Worm (Caenorhabditis elegans) whole organism, L4 larva: Measurements from ENCODE around the gene nhr-252.

Experiments
- T26A8.4 ChIP-seq: fragments of 200-800 bp; sonication (Bioruptor generic); IDR thresholded peaks from 2 replicates; pipeline ENCODE4 v1.3.6; 2022; ENCODE audit warnings: missing genetic modification characterization, missing compliant biosample characterization
- aha-1 ChIP-seq: fragments of 150-350 bp; peaks from one replicate; lab custom pipeline; 2014; ENCODE audit warnings: missing biosample characterization, missing genetic modification characterization
- nhr-237 ChIP-seq: sonication (generic microtip); optimal IDR thresholded peaks from 2 replicates; lab custom pipeline; 2017; ENCODE audit warnings: missing biosample characterization, missing genetic modification characterization
- pqm-1 ChIP-seq: sonication (generic microtip); optimal IDR thresholded peaks from 2 replicates; lab custom pipeline; 2017; ENCODE audit warnings: missing biosample characterization, missing genetic modification characterization
- zip-2 ChIP-seq: fragments of 150-350 bp; optimal IDR thresholded peaks from 2 replicates; lab custom pipeline; 2014; ENCODE audit warnings: missing biosample characterization, missing genetic modification characterization

nhr-252 gene

ce11 chrV:450757-451501, 46.5 kb downstream of the nhr-252 start, which contains the start of gene nhr-123 (continued):
- TF ChIP-seq T26A8.4 (GFP tag; lab: Robert Waterston, UW) (no peak), zip-2 (tag; lab: Kevin White, UChicago) (no peak)

- TF ChIP-seq pqm-1 (tag; lab: Kevin White, UChicago) = no peak
- peak; percentile 53 for TF ChIP-seq aha-1 (tag; lab: Kevin White, UChicago)
- no peak for TF ChIP-seq nhr-237
Observed at ce11 chrV:453569-453968, 49.1 kb downstream of the nhr-252 start, which contains the start of gene nhr-98. TSS of gene nhr-98 (plus strand) at chrV:453869.
